Worm (Caenorhabditis elegans) whole organism, L4 larva: ENCODE results near the gene F07A11.1.

Experiments used
- F49E8.2 ChIP-seq: sonication (generic microtip); optimal IDR thresholded peaks from 2 replicates; lab custom pipeline; 2016; ENCODE audit warnings: missing compliant biosample characterization, mild to moderate bottlenecking, missing genetic modification characterization, borderline replicate concordance
- Y105C5A.15 ChIP-seq: fragments of 200-800 bp; sonication (Bioruptor generic); IDR thresholded peaks from 2 replicates; pipeline ENCODE4 v1.3.6; 2022; ENCODE audit warnings: missing genetic modification characterization, missing compliant biosample characterization
- Y75B8A.6 ChIP-seq: fragments of 200-800 bp; sonication (Bioruptor generic); IDR thresholded peaks from 2 replicates; pipeline ENCODE4 v1.3.6; 2022; ENCODE audit warnings: missing genetic modification reagents, missing genetic modification characterization, missing compliant biosample characterization
- aha-1 ChIP-seq: fragments of 150-350 bp; peaks from one replicate; lab custom pipeline; 2014; ENCODE audit warnings: missing biosample characterization, missing genetic modification characterization
- aly-2 ChIP-seq: sonication (generic microtip); optimal IDR thresholded peaks from 2 replicates; lab custom pipeline; 2018; ENCODE audit warnings: missing biosample characterization, missing genetic modification characterization
- arid-1 ChIP-seq: fragments of 200-800 bp; sonication (Bioruptor generic); conservative IDR thresholded peaks from 2 replicates; pipeline ENCODE4 v1.3.6; 2022; ENCODE audit warnings: missing genetic modification reagents, missing genetic modification characterization, missing compliant biosample characterization
- attf-4 ChIP-seq: sonication (generic microtip); optimal IDR thresholded peaks from 3 replicates; lab custom pipeline; 2017; ENCODE audit warnings: missing biosample characterization, missing genetic modification characterization
- cey-2 ChIP-seq: sonication (generic microtip); optimal IDR thresholded peaks from 3 replicates; lab custom pipeline; 2017; ENCODE audit warnings: missing genetic modification characterization, mild to moderate bottlenecking, missing compliant biosample characterization, antibody characterized with exemption, borderline replicate concordance; ENCODE audit not compliant: insufficient read depth
- ctbp-1 ChIP-seq: fragments of 200-800 bp; sonication (Bioruptor generic); IDR thresholded peaks from 2 replicates; pipeline ENCODE4 v1.3.6; 2022; ENCODE audit warnings: missing genetic modification reagents, missing genetic modification characterization, missing compliant biosample characterization
- daf-8 ChIP-seq: fragments of 200-800 bp; sonication (Bioruptor generic); IDR thresholded peaks from 2 replicates; pipeline ENCODE4 v1.3.6; 2022; ENCODE audit warnings: missing genetic modification characterization, missing compliant biosample characterization
- dmd-6 ChIP-seq: fragments of 200-800 bp; sonication (Bioruptor generic); IDR thresholded peaks from 2 replicates; pipeline ENCODE4 v1.3.6; 2022; ENCODE audit warnings: missing genetic modification reagents, missing genetic modification characterization, missing compliant biosample characterization
- dpl-1 ChIP-seq: fragments of 150-350 bp; optimal IDR thresholded peaks from 2 replicates; lab custom pipeline; 2014; ENCODE audit warnings: missing biosample characterization, missing genetic modification reagents, missing genetic modification characterization
- egl-27 ChIP-seq: sonication (generic microtip); optimal IDR thresholded peaks from 3 replicates; lab custom pipeline; 2017; ENCODE audit warnings: missing biosample characterization, missing genetic modification reagents, missing genetic modification characterization
- egl-43 ChIP-seq: fragments of 200-800 bp; sonication (Bioruptor generic); IDR thresholded peaks from 2 replicates; pipeline ENCODE4 v1.3.6; 2022; ENCODE audit warnings: missing genetic modification reagents, missing genetic modification characterization, missing compliant biosample characterization
- gei-8 ChIP-seq: fragments of 200-800 bp; sonication (Bioruptor generic); optimal IDR thresholded peaks from 2 replicates; lab custom pipeline; 2018; ENCODE audit warnings: mild to moderate bottlenecking, missing genetic modification characterization, missing compliant biosample characterization
- hlh-11 ChIP-seq: fragments of 200-800 bp; sonication (Bioruptor generic); optimal IDR thresholded peaks from 2 replicates; lab custom pipeline; 2018; ENCODE audit warnings: mild to moderate bottlenecking, missing genetic modification characterization, missing compliant biosample characterization
- hlh-30 ChIP-seq: sonication (generic microtip); optimal IDR thresholded peaks from 2 replicates; lab custom pipeline; 2017; ENCODE audit warnings: antibody characterized with exemption, mild to moderate bottlenecking, missing genetic modification characterization, missing compliant biosample characterization; ENCODE audit not compliant: insufficient read depth
- lim-7 ChIP-seq: fragments of 200-800 bp; sonication (Bioruptor generic); IDR thresholded peaks from 2 replicates; pipeline ENCODE4 v1.3.6; 2022; ENCODE audit warnings: missing genetic modification characterization, missing compliant biosample characterization
- lin-1 ChIP-seq: fragments of 200-800 bp; sonication (Bioruptor generic); IDR thresholded peaks from 2 replicates; pipeline ENCODE4 v1.3.6; 2022; ENCODE audit warnings: missing genetic modification reagents, missing genetic modification characterization, missing compliant biosample characterization
- lin-38 ChIP-seq: fragments of 200-800 bp; sonication (Bioruptor generic); IDR thresholded peaks from 2 replicates; pipeline ENCODE4 v1.3.6; 2022; ENCODE audit warnings: missing genetic modification reagents, missing genetic modification characterization, missing compliant biosample characterization
- lir-3 ChIP-seq: sonication (generic microtip); optimal IDR thresholded peaks from 2 replicates; lab custom pipeline; 2016; ENCODE audit warnings: mild to moderate bottlenecking, missing genetic modification characterization, missing compliant biosample characterization
- lsy-2 ChIP-seq, 2 experiments: fragments of 150-350 bp in 1 of 2; sonication (generic microtip) in 1 of 2; optimal IDR thresholded peaks; 2 replicates each; lab custom pipeline; 2014 to 2017; ENCODE audit warnings: missing biosample characterization in 2 of 2, missing genetic modification characterization in 2 of 2
- mdl-1 ChIP-seq, 2 experiments: fragments of 150-350 bp in 1 of 2; sonication (generic microtip) in 1 of 2; optimal IDR thresholded peaks; 2 replicates each; lab custom pipeline; 2014 to 2017; ENCODE audit warnings: missing biosample characterization in 2 of 2, missing genetic modification characterization in 2 of 2
- mes-2 ChIP-seq: sonication (generic microtip); optimal IDR thresholded peaks from 2 replicates; lab custom pipeline; 2016; ENCODE audit warnings: missing genotype, mild to moderate bottlenecking, missing genetic modification characterization, missing compliant biosample characterization; ENCODE audit not compliant: poor library complexity, severe bottlenecking
- mxl-3 ChIP-seq: fragments of 200-800 bp; sonication (Bioruptor generic); optimal IDR thresholded peaks from 2 replicates; lab custom pipeline; 2018; ENCODE audit warnings: mild to moderate bottlenecking, missing genetic modification characterization, missing compliant biosample characterization
- nhr-6 ChIP-seq: fragments of 150-350 bp; optimal IDR thresholded peaks from 2 replicates; lab custom pipeline; 2014; ENCODE audit warnings: missing biosample characterization, missing genetic modification characterization
- pha-4 ChIP-seq, 2 experiments: fragments of 150-350 bp in 1 of 2; fragments of 200-800 bp in 1 of 2; sonication (Bioruptor generic) in 1 of 2; IDR thresholded peaks in 1 of 2; optimal IDR thresholded peaks in 1 of 2; 2 replicates each; pipeline versions ENCODE4 v1.3.6 to Lab custom; 2014 to 2022; ENCODE audit warnings: missing genetic modification characterization in 2 of 2, missing genetic modification reagents in 2 of 2, missing biosample characterization in 1 of 2, missing compliant biosample characterization in 1 of 2
- php-3 ChIP-seq: fragments of 200-800 bp; sonication (Bioruptor generic); IDR thresholded peaks from 2 replicates; pipeline ENCODE4 v1.3.6; 2022; ENCODE audit warnings: missing genetic modification reagents, missing genetic modification characterization, missing compliant biosample characterization
- saeg-2 ChIP-seq: fragments of 200-800 bp; sonication (Bioruptor generic); IDR thresholded peaks from 2 replicates; pipeline ENCODE4 v1.3.6; 2022; ENCODE audit warnings: missing genetic modification reagents, missing genetic modification characterization, missing compliant biosample characterization
- set-16 ChIP-seq: fragments of 200-800 bp; sonication (Bioruptor generic); IDR thresholded peaks from 2 replicates; pipeline ENCODE4 v1.3.6; 2022; ENCODE audit warnings: missing genetic modification reagents, missing genetic modification characterization, missing compliant biosample characterization
- spr-1 ChIP-seq: sonication (generic microtip); optimal IDR thresholded peaks from 2 replicates; lab custom pipeline; 2016; ENCODE audit warnings: mild to moderate bottlenecking, missing genetic modification characterization, missing compliant biosample characterization
- unc-130 ChIP-seq: sonication (generic microtip); optimal IDR thresholded peaks from 2 replicates; lab custom pipeline; 2016; ENCODE audit warnings: missing genetic modification reagents, missing genetic modification characterization, missing compliant biosample characterization
- unc-62 ChIP-seq, 3 experiments: fragments of 150-350 bp in 1 of 3; sonication (generic microtip); optimal IDR thresholded peaks in 2 of 3; peaks in 1 of 3; 1 replicate in 1 of 3; 2 replicates in 2 of 3; lab custom pipeline; 2014 to 2017; ENCODE audit warnings: missing biosample characterization in 3 of 3, missing genetic modification characterization in 3 of 3, missing genetic modification reagents in 3 of 3, missing genotype in 1 of 3
- zag-1 ChIP-seq: fragments of 150-350 bp; optimal IDR thresholded peaks from 2 replicates; lab custom pipeline; 2014; ENCODE audit warnings: missing biosample characterization, missing genetic modification characterization
- zfp-2 ChIP-seq: sonication (generic microtip); optimal IDR thresholded peaks from 2 replicates; lab custom pipeline; 2016; ENCODE audit warnings: mild to moderate bottlenecking, missing genetic modification characterization, missing compliant biosample characterization
- ztf-11 ChIP-seq: fragments of 150-350 bp; optimal IDR thresholded peaks from 2 replicates; lab custom pipeline; 2014; ENCODE audit warnings: missing biosample characterization, missing genetic modification characterization
- ztf-7 ChIP-seq: fragments of 150-350 bp; optimal IDR thresholded peaks from 2 replicates; lab custom pipeline; 2014; ENCODE audit warnings: missing biosample characterization, missing genetic modification characterization

F07A11.1 gene

DNA sequence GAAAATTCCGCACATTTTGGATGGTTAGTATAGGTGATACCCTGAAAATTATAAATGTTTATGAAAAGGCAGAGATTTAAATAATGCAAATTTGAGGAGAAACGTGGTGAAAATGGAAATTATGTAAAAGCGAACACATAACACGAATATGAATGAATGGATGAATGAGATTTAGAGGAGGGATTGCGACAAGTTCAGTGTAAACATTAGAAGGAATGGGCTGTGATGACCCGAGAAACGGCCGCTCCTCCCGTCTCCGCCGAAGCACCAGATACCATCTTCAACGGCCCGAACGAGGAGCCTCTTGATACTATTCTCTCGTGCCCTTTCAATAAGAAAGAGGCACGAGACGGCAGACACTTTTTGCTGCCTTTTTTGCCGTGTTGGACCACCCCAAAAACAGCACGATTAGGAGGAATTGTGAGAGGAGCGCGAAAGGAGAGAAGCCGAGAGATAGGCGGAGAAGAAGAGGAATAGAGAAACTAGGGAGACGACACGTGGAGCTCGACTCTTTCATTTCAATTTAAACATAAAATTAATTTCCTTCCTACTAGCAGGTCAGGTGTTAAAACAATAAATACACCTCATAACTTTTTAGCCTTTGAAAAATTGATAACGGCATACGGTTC, 3.6 kb upstream of the F07A11.1 start, which contains the start of gene gfat-1:
gfat-1 (minus strand) TSS at position 51 of the 629 bp plus-strand sequence.
- no peak for TF ChIP-seq egl-27
- TF ChIP-seq dmd-6: no peak
- TF ChIP-seq lim-7 (GFP tag; lab: Robert Waterston, UW): 0 out of 2 replicates have a peak, but pooled peaks have one; percentile 8
- TF ChIP-seq aly-2 (tag; lab: Kevin White, UChicago): no peak
- TF ChIP-seq Y75B8A.6: no peak
- no peak for TF ChIP-seq zfp-2 (tag; lab: Kevin White, UChicago)
- 0 out of 2 replicates have a peak, but pooled peaks have one; percentile 34 for TF ChIP-seq ctbp-1
- TF ChIP-seq unc-130 (GFP tag; lab: Kevin White, UChicago): no peak
- TF ChIP-seq lsy-2 (tag; optimal IDR thresholded peaks at IDR 0.05; lab: Kevin White, UChicago): peak in 1 of 2 experiments; percentile 17
- no peak for TF ChIP-seq ztf-11
- TF ChIP-seq php-3: no peak
- peak; percentile 43 for TF ChIP-seq mes-2 (tag; lab: Kevin White, UChicago)
- TF ChIP-seq zag-1 (tag; lab: Kevin White, UChicago): no peak
- peak; percentile 57 for TF ChIP-seq hlh-30 (tag; lab: Kevin White, UChicago)
- TF ChIP-seq gei-8: no peak
- TF ChIP-seq Y105C5A.15 (GFP tag; lab: Robert Waterston, UW): no peak
- TF ChIP-seq lin-38 (GFP tag; lab: Robert Waterston, UW): peak; percentile 16; the same call in 1 of the 2 replicates
- TF ChIP-seq lir-3 (tag; lab: Kevin White, UChicago): no peak
- TF ChIP-seq mdl-1 (tag; optimal IDR thresholded peaks at IDR 0.05; lab: Kevin White, UChicago): peak; percentile 37 to 89
- no peak for TF ChIP-seq pha-4 (GFP tag; IDR thresholded peaks at IDR 0.05; lab: Robert Waterston, UW)
- TF ChIP-seq pha-4 (tag; optimal IDR thresholded peaks at IDR 0.05; lab: Kevin White, UChicago): no peak
- TF ChIP-seq saeg-2 (GFP tag; lab: Robert Waterston, UW): no peak
- TF ChIP-seq set-16: peak; percentile 32
- no peak for TF ChIP-seq attf-4 (tag; lab: Kevin White, UChicago)
- no peak; the same call in 1 of the 2 replicates for TF ChIP-seq egl-43
- TF ChIP-seq ztf-7 (tag; lab: Kevin White, UChicago): no peak
- no peak for TF ChIP-seq cey-2
- no peak for TF ChIP-seq daf-8 (GFP tag; lab: Robert Waterston, UW)
- no peak for TF ChIP-seq hlh-11 (tag; lab: Kevin White, UChicago)
- TF ChIP-seq nhr-6: peak; percentile 21
- no peak for TF ChIP-seq lin-1 (GFP tag; lab: Robert Waterston, UW)
- no peak for TF ChIP-seq arid-1 (GFP tag; lab: Robert Waterston, UW)
- no peak for TF ChIP-seq F49E8.2 (tag; lab: Kevin White, UChicago)
- TF ChIP-seq mxl-3 (GFP tag; lab: Kevin White, UChicago): no peak
- peak; percentile 9 for TF ChIP-seq dpl-1

DNA sequence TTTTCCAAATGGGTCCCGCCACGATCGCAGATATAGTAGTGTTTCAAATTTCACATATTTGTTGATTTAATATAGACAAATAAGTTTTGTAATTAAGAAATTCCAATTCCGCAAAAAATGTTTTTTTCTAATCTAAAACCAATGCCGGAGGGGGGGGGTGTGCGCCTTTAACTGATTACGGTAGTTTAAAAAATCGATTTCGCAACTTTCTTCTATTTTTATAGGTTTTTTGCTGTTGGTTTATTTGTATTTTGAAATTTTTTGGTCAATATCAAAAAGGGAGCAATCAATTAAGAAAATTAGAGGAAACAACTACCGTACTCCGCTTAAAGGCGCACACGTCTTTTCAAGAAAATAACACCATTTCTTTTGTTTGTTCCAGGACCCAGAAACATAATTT, 365 bp downstream of the F07A11.1 start:
- TF ChIP-seq aha-1 (tag; lab: Kevin White, UChicago) (peak; percentile 69), ztf-7 (tag; lab: Kevin White, UChicago) (no peak)

DNA sequence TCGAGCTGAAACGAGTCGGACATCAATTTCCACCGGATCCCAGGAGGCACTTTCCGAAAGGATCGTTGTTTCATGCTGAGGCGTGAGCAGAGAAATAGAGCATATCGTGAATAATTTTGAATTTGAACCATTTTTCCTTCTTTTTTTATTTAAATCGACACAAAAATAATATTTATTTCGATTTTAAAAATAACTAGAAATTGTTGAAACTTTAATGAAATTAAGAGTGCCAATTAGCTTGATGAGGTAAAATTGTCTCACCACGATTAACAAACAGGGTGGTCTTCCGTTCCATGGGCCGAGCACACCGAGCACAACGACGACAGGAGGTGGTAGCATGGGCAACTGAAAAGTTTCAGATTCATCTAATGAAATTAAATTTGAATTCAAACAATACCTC, 3.6 kb downstream of the F07A11.1 start:
- no peak for TF ChIP-seq spr-1 (tag; lab: Kevin White, UChicago)
- TF ChIP-seq unc-62 (GFP tag; optimal IDR thresholded peaks at IDR 0.05 in 1 of 2; lab: Kevin White, UChicago): peak in 1 of 2 experiments; percentile 61
- TF ChIP-seq unc-62 (tag; optimal IDR thresholded peaks at IDR 0.05; lab: Kevin White, UChicago): no peak
- no peak for TF ChIP-seq mdl-1 (tag; optimal IDR thresholded peaks at IDR 0.05; lab: Kevin White, UChicago)
